Fruit fly (Drosophila melanogaster): ENCODE data around the gene hb.

The hb gene

DNA sequence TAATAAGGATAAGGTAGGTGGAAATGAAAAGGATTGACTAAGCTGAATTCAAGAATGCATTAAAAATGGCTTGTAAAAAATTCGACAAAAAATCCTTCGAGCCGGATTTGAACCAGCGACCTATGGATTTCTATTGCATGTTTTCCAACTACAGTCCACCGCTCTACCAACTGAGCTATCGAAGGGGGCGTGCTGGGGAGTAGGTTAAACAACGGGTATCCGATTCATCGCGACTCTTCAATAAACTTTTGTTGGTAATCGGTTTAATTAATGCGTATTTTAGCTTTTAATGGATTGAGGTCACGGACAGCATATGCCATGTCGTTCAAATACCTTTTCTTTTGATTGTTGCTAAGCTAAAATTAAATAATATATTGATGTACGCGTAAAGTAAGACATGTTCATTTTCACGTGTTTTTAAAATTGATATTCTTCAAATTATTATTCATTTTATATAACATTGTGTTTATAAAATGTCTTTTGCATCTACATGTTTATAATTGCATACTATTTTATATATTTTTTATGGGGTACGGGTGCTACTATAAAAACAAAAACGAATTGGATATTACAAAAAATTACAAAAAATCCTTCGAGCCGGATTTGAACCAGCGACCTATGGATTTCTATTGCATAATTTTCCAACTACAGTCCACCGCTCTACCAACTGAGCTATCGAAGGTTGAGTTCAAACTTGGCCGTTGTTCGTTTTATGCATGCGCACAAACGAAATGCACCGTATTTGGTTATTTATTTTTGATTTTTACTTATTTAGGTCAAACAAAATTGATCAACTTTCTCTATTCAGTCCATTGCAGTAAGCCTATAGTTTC, 29.4 kb downstream of the hb start:
- TF ChIP-seq CG6791 (GFP tag; IDR thresholded peaks at IDR 0.05; ENCODE audit: partially characterized antibody) (peak; percentile 95), cad (GFP tag; optimal IDR thresholded peaks at IDR 0.05) (no peak), disco-r (GFP tag; optimal IDR thresholded peaks at IDR 0.05) (no peak), Doc3 (GFP tag; IDR thresholded peaks at IDR 0.05; ENCODE audit: partially characterized antibody) (no peak), Nf-YA (GFP tag; IDR thresholded peaks at IDR 0.05) (no peak), CG4360 (GFP tag; IDR thresholded peaks at IDR 0.05) (no peak), CG17186 (GFP tag; optimal IDR thresholded peaks at IDR 0.05) (no peak), chinmo (GFP tag; IDR thresholded peaks at IDR 0.05; ENCODE audit: partially characterized antibody) (peak; percentile 52; the same call in 3 of the 4 replicates), CG10654 (GFP tag; optimal IDR thresholded peaks at IDR 0.05) (no peak), CG3847 (GFP tag; IDR thresholded peaks at IDR 0.05) (no peak), Sry-β (GFP tag; optimal IDR thresholded peaks at IDR 0.05) (no peak), CG10979 (tag; optimal IDR thresholded peaks at IDR 0.05) (no peak), NK7.1 (GFP tag; optimal IDR thresholded peaks at IDR 0.05) (no peak), zfh1 (GFP tag; IDR thresholded peaks at IDR 0.05) (no peak), zen (tag; optimal IDR thresholded peaks at IDR 0.05) (no peak), CG9215 (GFP tag; IDR thresholded peaks at IDR 0.05) (no peak), bigmax (GFP tag; optimal IDR thresholded peaks at IDR 0.05) (no peak), mam (GFP tag; optimal IDR thresholded peaks at IDR 0.05) (no peak), Mes4 (GFP tag; optimal IDR thresholded peaks at IDR 0.05) (no peak), Scr (GFP tag; IDR thresholded peaks at IDR 0.05; ENCODE audit: partially characterized antibody) (peak; percentile 60; the same call in 1 of the 2 replicates), gro (GFP tag; optimal IDR thresholded peaks at IDR 0.05) (peak; percentile 17), Chrac-16 (GFP tag; optimal IDR thresholded peaks at IDR 0.05) (no peak), CG8089 (GFP tag; optimal IDR thresholded peaks at IDR 0.05) (no peak), CG34224 (GFP tag; IDR thresholded peaks at IDR 0.05; ENCODE audit: partially characterized antibody) (no peak; the same call in none of the 3 replicates), gem (tag; optimal IDR thresholded peaks at IDR 0.05) (peak; percentile 10), Ssrp (tag; optimal IDR thresholded peaks at IDR 0.05) (no peak), Fer1 (GFP tag; optimal IDR thresholded peaks at IDR 0.05) (no peak), BEAF-32 (GFP tag; optimal IDR thresholded peaks at IDR 0.05) (no peak), Hey (tag; optimal IDR thresholded peaks at IDR 0.05) (no peak), CG12071 (GFP tag; optimal IDR thresholded peaks at IDR 0.05) (no peak), CG43689 (GFP tag; IDR thresholded peaks at IDR 0.05) (no peak), CG14860 (GFP tag; IDR thresholded peaks at IDR 0.05; ENCODE audit: partially characterized antibody) (peak; percentile 52), seq (GFP tag; IDR thresholded peaks at IDR 0.05) (no peak), kni (GFP tag; optimal IDR thresholded peaks at IDR 0.05) (no peak), sens (GFP tag) (peak; percentile 79), ewg (GFP tag; optimal IDR thresholded peaks at IDR 0.05) (no peak), NfI (GFP tag; optimal IDR thresholded peaks at IDR 0.05) (no peak), da (GFP tag; optimal IDR thresholded peaks at IDR 0.05) (no peak), ranshi (GFP tag; IDR thresholded peaks at IDR 0.05) (no peak), CG11560 (tag; IDR thresholded peaks at IDR 0.05) (no peak), grn (GFP tag; optimal IDR thresholded peaks at IDR 0.05) (no peak), kah (GFP tag; optimal IDR thresholded peaks at IDR 0.05) (peak; percentile 10), CG7839 (tag; optimal IDR thresholded peaks at IDR 0.05) (no peak), CG30403 (GFP tag; optimal IDR thresholded peaks at IDR 0.05) (no peak), salm (tag; optimal IDR thresholded peaks at IDR 0.05) (no peak), chm (GFP tag; IDR thresholded peaks at IDR 0.05) (peak; percentile 7; the same call in 1 of the 2 replicates), sna (GFP tag; IDR thresholded peaks at IDR 0.05; ENCODE audit: partially characterized antibody) (peak; percentile 44; the same call in 1 of the 2 replicates), cg (GFP tag; optimal IDR thresholded peaks at IDR 0.05) (no peak), nerfin-1 (tag; optimal IDR thresholded peaks at IDR 0.05) (no peak)

All from whole organism, embryonic.